Worm (Caenorhabditis elegans) whole organism, early embryonic: ENCODE results near the gene F22E5.22.
"Not testable (repeated sequence)": the region's sequence is repeated elsewhere in the genome, so short reads cannot be mapped to it uniquely, and the experiment has no call there.

Experiments
- B0310.2 ChIP-seq: sonication (generic microtip); optimal IDR thresholded peaks from 2 replicates; lab custom pipeline; 2016; ENCODE audit warnings: mild to moderate bottlenecking, missing genetic modification characterization, missing compliant biosample characterization
- F13C5.2 ChIP-seq: sonication (generic microtip); optimal IDR thresholded peaks from 2 replicates; lab custom pipeline; 2017; ENCODE audit warnings: mild to moderate bottlenecking, missing genetic modification characterization, inconsistent platforms, missing compliant biosample characterization
- aly-1 ChIP-seq: sonication (generic microtip); optimal IDR thresholded peaks from 2 replicates; lab custom pipeline; 2016; ENCODE audit warnings: missing genetic modification characterization, missing compliant biosample characterization
- ama-1 ChIP-seq: fragments of 150-350 bp; optimal IDR thresholded peaks from 2 replicates; lab custom pipeline; 2014
- ceh-13 ChIP-seq: fragments of 200-800 bp; sonication (Bioruptor generic); optimal IDR thresholded peaks from 2 replicates; lab custom pipeline; 2018; ENCODE audit warnings: mild to moderate bottlenecking, missing genetic modification characterization, missing compliant biosample characterization
- ceh-36 ChIP-seq: sonication (generic microtip); optimal IDR thresholded peaks from 2 replicates; lab custom pipeline; 2016; ENCODE audit warnings: missing genetic modification characterization, inconsistent platforms, missing compliant biosample characterization
- ets-7 ChIP-seq: sonication (generic microtip); optimal IDR thresholded peaks from 2 replicates; lab custom pipeline; 2016; ENCODE audit warnings: missing genotype, missing genetic modification characterization, missing compliant biosample characterization
- flt-1 ChIP-seq: fragments of 200-800 bp; sonication (Bioruptor generic); IDR thresholded peaks from 2 replicates; pipeline ENCODE4 v1.3.6; 2022; ENCODE audit warnings: missing genetic modification characterization, missing compliant biosample characterization
- hmbx-1 ChIP-seq: sonication (generic microtip); optimal IDR thresholded peaks from 2 replicates; lab custom pipeline; 2016; ENCODE audit warnings: mild to moderate bottlenecking, missing genetic modification characterization, missing compliant biosample characterization
- hmg-4 ChIP-seq: fragments of 200-800 bp; sonication (Bioruptor generic); optimal IDR thresholded peaks from 2 replicates; lab custom pipeline; 2018; ENCODE audit warnings: mild to moderate bottlenecking, missing genetic modification characterization, missing compliant biosample characterization
- hnd-1 ChIP-seq: sonication (generic microtip); optimal IDR thresholded peaks from 2 replicates; lab custom pipeline; 2016; ENCODE audit warnings: missing genetic modification characterization, missing compliant biosample characterization
- pes-1 ChIP-seq: fragments of 200-800 bp; sonication (Bioruptor generic); IDR thresholded peaks from 2 replicates; pipeline ENCODE4 v1.3.6; 2022; ENCODE audit warnings: missing genetic modification reagents, missing genetic modification characterization, missing compliant biosample characterization
- scrt-1 ChIP-seq: fragments of 200-800 bp; sonication (Bioruptor generic); IDR thresholded peaks from 2 replicates; pipeline ENCODE4 v1.3.6; 2022; ENCODE audit warnings: missing genetic modification characterization, missing compliant biosample characterization
- sea-1 ChIP-seq: fragments of 200-800 bp; sonication (Bioruptor generic); conservative IDR thresholded peaks from 2 replicates; pipeline ENCODE4 v1.3.6; 2022; ENCODE audit warnings: missing genetic modification characterization, missing compliant biosample characterization
- tbx-11 ChIP-seq: fragments of 200-800 bp; sonication (Bioruptor generic); IDR thresholded peaks from 2 replicates; pipeline ENCODE4 v1.3.6; 2022; ENCODE audit warnings: missing genetic modification characterization, missing compliant biosample characterization
- tbx-37 ChIP-seq: fragments of 200-800 bp; sonication (Bioruptor generic); conservative IDR thresholded peaks from 2 replicates; pipeline ENCODE4 v1.3.6; 2022; ENCODE audit warnings: missing genetic modification reagents, missing genetic modification characterization, missing compliant biosample characterization
- tra-4 ChIP-seq: sonication (generic microtip); optimal IDR thresholded peaks from 2 replicates; lab custom pipeline; 2017; ENCODE audit warnings: missing genetic modification characterization, missing compliant biosample characterization

Gene F22E5.22

ce11 chrII:2665606-2666005, at the start of gene F22E5.22:
TSS of gene F22E5.22 (plus strand) at chrII:2665906.
- TF ChIP-seq ama-1: no peak
- no peak for TF ChIP-seq B0310.2
- no peak for TF ChIP-seq scrt-1
- TF ChIP-seq sea-1 (GFP tag; lab: Robert Waterston, UW): no peak
- no peak for TF ChIP-seq hmg-4
- no peak for TF ChIP-seq aly-1 (tag; lab: Kevin White, UChicago)

ce11 chrII:2616634-2617033, 49.1 kb upstream of the F22E5.22 start, which contains the start of gene msrp-5:
TSS of gene msrp-5 (plus strand) at chrII:2616934.
- TF ChIP-seq scrt-1; hnd-1; ceh-13 (GFP tag; lab: Kevin White, UChicago): not testable (repeated sequence)

ce11 chrII:2619148-2619547, 46.6 kb upstream of the F22E5.22 start, which contains the start of gene msrp-6:
TSS of gene msrp-6 (plus strand) at chrII:2619448.
- TF ChIP-seq ceh-36, ets-7, tra-4 (tag; lab: Kevin White, UChicago): not testable (repeated sequence)

- TF ChIP-seq flt-1 (GFP tag; lab: Robert Waterston, UW) (no peak), pes-1 (GFP tag; lab: Robert Waterston, UW) (no peak), hnd-1 (no peak), F13C5.2 (no peak), tbx-37 (GFP tag; lab: Robert Waterston, UW) (no peak), tra-4 (tag; lab: Kevin White, UChicago) (no peak), scrt-1 (no peak), ama-1 (no peak), B0310.2 (no peak), aly-1 (tag; lab: Kevin White, UChicago) (no peak), ets-7 (tag; lab: Kevin White, UChicago) (no peak), ceh-36 (tag; lab: Kevin White, UChicago) (no peak), sea-1 (GFP tag; lab: Robert Waterston, UW) (no peak), hmbx-1 (tag; lab: Kevin White, UChicago) (no peak), tbx-11 (no peak), ceh-13 (GFP tag; lab: Kevin White, UChicago) (no peak)
These were observed 43.2 kb upstream of the F22E5.22 start, which contains the start of gene D2062.5 for ce11 chrII:2622480-2622879. TSS of gene D2062.5 (plus strand) at chrII:2622780.

DNA sequence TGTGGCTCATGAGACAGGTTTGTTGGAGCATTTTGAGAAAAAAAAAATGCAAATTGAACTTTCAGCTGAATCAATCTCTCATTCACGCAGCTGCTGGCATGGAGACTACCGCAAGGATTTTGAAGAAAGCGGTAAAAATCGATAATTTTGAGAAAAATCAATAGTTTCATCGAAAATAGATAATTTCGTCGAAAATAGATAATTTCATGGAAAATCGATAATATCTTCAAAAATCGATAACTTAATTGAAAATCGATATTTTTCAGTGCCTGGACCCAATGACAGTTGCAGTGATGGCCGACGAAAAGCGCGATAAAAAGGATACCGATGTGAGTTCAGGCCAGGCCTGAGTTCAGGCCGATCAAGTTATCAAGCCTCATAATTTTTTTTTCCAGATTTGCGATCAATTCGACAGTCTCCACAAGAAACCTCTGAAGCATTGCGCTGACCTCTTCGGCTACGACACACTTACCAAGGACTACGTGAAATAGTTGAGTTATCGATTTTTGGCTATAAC, 42.7 kb upstream of the F22E5.22 start, which contains the start of gene D2062.4:
TSS of gene D2062.4 (plus strand) at position 467 of the 517 bp plus-strand sequence.
- not testable (repeated sequence) for TF ChIP-seq sea-1 (GFP tag; lab: Robert Waterston, UW); aly-1 (tag; lab: Kevin White, UChicago); flt-1 (GFP tag; lab: Robert Waterston, UW)

DNA sequence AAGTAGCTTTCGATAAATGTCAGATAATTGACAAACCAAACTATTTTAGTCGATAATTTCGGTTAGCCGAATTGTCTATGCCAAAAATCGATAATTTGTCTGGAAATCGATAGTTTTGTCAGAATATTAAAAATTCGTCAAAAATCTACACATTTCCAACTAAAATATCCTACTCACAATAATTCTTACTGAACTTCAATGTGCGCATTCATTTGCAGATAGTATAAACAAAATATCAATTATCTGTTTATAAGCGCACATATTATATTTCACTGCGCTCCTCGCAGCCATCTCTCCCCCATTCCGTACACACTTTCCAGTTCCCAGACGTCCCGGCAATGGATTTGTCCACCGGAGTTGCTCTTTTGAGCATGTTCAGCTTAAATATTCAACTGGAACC, 40.9 kb upstream of the F22E5.22 start, which contains the start of gene lgc-28:
TSS of gene lgc-28 (plus strand) at position 301 of the 400 bp plus-strand sequence.
- TF ChIP-seq pes-1 (GFP tag; lab: Robert Waterston, UW) (no peak), hnd-1 (no peak), ceh-13 (GFP tag; lab: Kevin White, UChicago) (no peak)

DNA sequence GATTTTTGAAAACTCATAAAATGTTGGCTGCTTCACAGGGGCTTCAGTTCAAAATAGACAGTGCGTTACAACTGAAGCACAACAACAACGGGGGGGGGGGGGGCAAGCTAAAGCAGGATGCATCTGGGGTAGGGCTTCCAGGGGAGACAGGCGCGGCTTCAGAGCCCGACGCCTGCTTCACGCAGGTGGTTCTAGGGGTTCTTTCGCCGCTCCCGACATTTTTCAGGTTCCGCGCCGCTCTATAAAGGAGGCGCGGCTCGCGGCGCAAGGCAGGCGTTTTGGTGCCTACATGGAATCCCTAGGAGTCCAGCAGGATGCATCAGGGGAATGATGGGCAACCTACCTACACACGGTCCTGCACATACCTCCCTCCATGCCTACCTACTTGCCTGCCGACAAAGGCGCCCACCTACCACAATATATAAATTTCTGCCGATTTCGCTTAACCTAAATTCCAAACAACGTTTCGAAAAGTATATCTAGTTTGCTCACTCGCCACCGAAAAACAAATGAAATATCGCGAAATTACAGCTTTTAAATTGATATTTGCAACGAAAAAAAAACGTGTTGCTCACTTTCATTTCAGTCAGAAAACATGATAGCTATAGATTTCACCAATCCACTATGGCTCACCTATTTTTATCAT, 38.4 kb upstream of the F22E5.22 start, which contains the start of gene sri-71:
TSS of gene sri-71 (plus strand) at position 596 of the 646 bp plus-strand sequence.
- TF ChIP-seq flt-1 (GFP tag; lab: Robert Waterston, UW): no peak

DNA sequence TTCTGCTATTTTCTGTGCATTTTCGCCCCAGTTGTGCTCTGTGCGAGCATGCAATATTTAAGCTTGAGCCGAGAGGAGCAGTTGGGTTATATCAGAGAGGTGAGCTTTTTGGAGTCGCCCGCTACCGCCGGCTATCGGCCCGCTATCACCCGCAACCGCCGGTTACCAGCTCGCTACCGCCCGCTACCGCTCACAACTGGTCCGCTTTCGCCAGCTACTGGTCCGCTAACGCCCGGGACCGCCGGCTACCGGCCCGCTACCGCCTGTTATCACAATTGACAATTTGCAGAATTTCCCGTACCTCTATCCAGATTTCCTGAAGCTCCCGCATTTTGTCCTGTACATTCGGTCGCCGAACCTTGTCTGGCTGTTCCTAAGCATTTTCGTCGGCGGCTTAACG, 37.3 kb upstream of the F22E5.22 start:
- TF ChIP-seq ceh-13 (GFP tag; lab: Kevin White, UChicago): no peak
- no peak for TF ChIP-seq pes-1 (GFP tag; lab: Robert Waterston, UW)
- no peak for TF ChIP-seq tbx-37 (GFP tag; lab: Robert Waterston, UW)
- TF ChIP-seq tbx-11: no peak
- no peak for TF ChIP-seq ets-7 (tag; lab: Kevin White, UChicago)
- TF ChIP-seq scrt-1: no peak
- TF ChIP-seq ceh-36 (tag; lab: Kevin White, UChicago): no peak
- no peak for TF ChIP-seq ama-1
- TF ChIP-seq hmg-4: no peak
- TF ChIP-seq tra-4 (tag; lab: Kevin White, UChicago): no peak
- TF ChIP-seq aly-1 (tag; lab: Kevin White, UChicago): no peak
- TF ChIP-seq hmbx-1 (tag; lab: Kevin White, UChicago): no peak
- TF ChIP-seq F13C5.2: no peak
- no peak for TF ChIP-seq B0310.2
- TF ChIP-seq sea-1 (GFP tag; lab: Robert Waterston, UW): no peak
- no peak for TF ChIP-seq hnd-1
- no peak for TF ChIP-seq flt-1 (GFP tag; lab: Robert Waterston, UW)

- TF ChIP-seq ceh-13 (GFP tag; lab: Kevin White, UChicago) (no peak), pes-1 (GFP tag; lab: Robert Waterston, UW) (no peak), scrt-1 (no peak), ets-7 (tag; lab: Kevin White, UChicago) (no peak), ceh-36 (tag; lab: Kevin White, UChicago) (no peak), F13C5.2 (no peak), flt-1 (GFP tag; lab: Robert Waterston, UW) (no peak), sea-1 (GFP tag; lab: Robert Waterston, UW) (no peak), ama-1 (no peak), hmbx-1 (tag; lab: Kevin White, UChicago) (no peak), B0310.2 (no peak), aly-1 (tag; lab: Kevin White, UChicago) (no peak), hmg-4 (no peak), tra-4 (tag; lab: Kevin White, UChicago) (no peak), hnd-1 (no peak), tbx-11 (no peak), tbx-37 (GFP tag; lab: Robert Waterston, UW) (no peak)
These were observed 36.4 kb upstream of the F22E5.22 start, which contains the start of gene sri-37 for ce11 chrII:2629270-2629669. TSS of gene sri-37 (plus strand) at chrII:2629570.
